Worm (Caenorhabditis elegans) whole organism, L1 larva: ENCODE results near the gene K08E4.7.

Experiments
- F16B12.6 ChIP-seq: fragments of 150-350 bp; optimal IDR thresholded peaks from 2 replicates; lab custom pipeline; 2014; ENCODE audit warnings: missing biosample characterization, missing genetic modification characterization
- ama-1 ChIP-seq: fragments of 150-350 bp; optimal IDR thresholded peaks from 2 replicates; lab custom pipeline; 2014
- ceh-63 ChIP-seq: fragments of 200-800 bp; sonication (Bioruptor generic); optimal IDR thresholded peaks from 2 replicates; lab custom pipeline; 2018; ENCODE audit warnings: mild to moderate bottlenecking, missing genetic modification characterization, missing compliant biosample characterization
- ceh-8 ChIP-seq: fragments of 200-800 bp; sonication (Bioruptor generic); optimal IDR thresholded peaks from 2 replicates; lab custom pipeline; 2018; ENCODE audit warnings: mild to moderate bottlenecking, missing genetic modification characterization, moderate library complexity, missing compliant biosample characterization
- ceh-82 ChIP-seq, 3 experiments: fragments of 150-350 bp in 1 of 3; sonication (generic microtip) in 2 of 3; optimal IDR thresholded peaks; 2 replicates each; lab custom pipeline; 2014 to 2017; ENCODE audit warnings: missing biosample characterization in 3 of 3, missing genetic modification characterization in 3 of 3
- efl-1 ChIP-seq, 4 experiments: fragments of 150-350 bp; optimal IDR thresholded peaks in 3 of 4; peaks in 1 of 4; 1 replicate in 1 of 4; 2 replicates in 3 of 4; lab custom pipeline; 2014; ENCODE audit warnings: missing biosample characterization in 2 of 4, missing genetic modification characterization in 2 of 4, missing genetic modification reagents in 2 of 4
- elt-3 ChIP-seq, 6 experiments: fragments of 150-350 bp in 1 of 6; sonication (generic microtip); optimal IDR thresholded peaks; 2 replicates each; lab custom pipeline; 2017 to 2018; ENCODE audit warnings: missing biosample characterization in 6 of 6, missing genetic modification characterization in 6 of 6, inconsistent platforms in 1 of 6
- fkh-8 ChIP-seq: sonication (generic microtip); optimal IDR thresholded peaks from 2 replicates; lab custom pipeline; 2016; ENCODE audit warnings: mild to moderate bottlenecking, missing genetic modification characterization, missing compliant biosample characterization
- grh-1 ChIP-seq: fragments of 200-800 bp; sonication (Bioruptor generic); IDR thresholded peaks from 2 replicates; pipeline ENCODE4 v1.3.6; 2022; ENCODE audit warnings: missing genetic modification reagents, missing genetic modification characterization, missing compliant biosample characterization
- hlh-17 ChIP-seq: fragments of 200-800 bp; sonication (Bioruptor generic); optimal IDR thresholded peaks from 2 replicates; lab custom pipeline; 2018; ENCODE audit warnings: missing genetic modification characterization, mild to moderate bottlenecking, missing compliant biosample characterization, moderate library complexity, borderline replicate concordance
- irx-1 ChIP-seq: sonication (generic microtip); optimal IDR thresholded peaks from 2 replicates; lab custom pipeline; 2016; ENCODE audit warnings: missing genetic modification characterization, missing compliant biosample characterization
- jun-1 ChIP-seq: fragments of 150-350 bp; optimal IDR thresholded peaks from 2 replicates; lab custom pipeline; 2014; ENCODE audit warnings: missing biosample characterization, missing genetic modification reagents, missing genetic modification characterization
- lin-13 ChIP-seq: fragments of 150-350 bp; optimal IDR thresholded peaks from 2 replicates; lab custom pipeline; 2014; ENCODE audit warnings: missing biosample characterization, missing genetic modification reagents, missing genetic modification characterization
- lin-14 ChIP-seq: fragments of 200-800 bp; sonication (Bioruptor generic); optimal IDR thresholded peaks from 2 replicates; lab custom pipeline; 2018; ENCODE audit warnings: mild to moderate bottlenecking, missing genetic modification characterization, moderate library complexity, missing compliant biosample characterization
- lin-39 ChIP-seq: fragments of 150-350 bp; optimal IDR thresholded peaks from 2 replicates; lab custom pipeline; 2014; ENCODE audit warnings: missing biosample characterization, missing genetic modification reagents, missing genetic modification characterization
- lsy-2 ChIP-seq, 2 experiments: fragments of 150-350 bp; optimal IDR thresholded peaks; 2 replicates each; lab custom pipeline; 2014; ENCODE audit warnings: missing biosample characterization in 2 of 2, missing genetic modification characterization in 2 of 2
- mdl-1 ChIP-seq, 2 experiments: fragments of 150-350 bp; optimal IDR thresholded peaks; 2 replicates each; lab custom pipeline; 2014 to 2017; ENCODE audit warnings: missing biosample characterization in 2 of 2, missing genetic modification characterization in 2 of 2, inconsistent platforms in 1 of 2
- mef-2 ChIP-seq: fragments of 150-350 bp; optimal IDR thresholded peaks from 2 replicates; lab custom pipeline; 2014; ENCODE audit warnings: missing biosample characterization, missing genetic modification characterization
- mep-1 ChIP-seq: fragments of 150-350 bp; optimal IDR thresholded peaks from 2 replicates; lab custom pipeline; 2014; ENCODE audit warnings: missing biosample characterization, missing genetic modification characterization
- nhr-19 ChIP-seq: fragments of 200-800 bp; sonication (Bioruptor generic); conservative IDR thresholded peaks from 2 replicates; pipeline ENCODE4 v1.3.6; 2022; ENCODE audit warnings: missing genetic modification characterization, missing compliant biosample characterization
- nhr-47 ChIP-seq: sonication (generic microtip); optimal IDR thresholded peaks from 2 replicates; lab custom pipeline; 2016; ENCODE audit warnings: mild to moderate bottlenecking, missing genetic modification characterization, moderate library complexity, missing compliant biosample characterization
- nhr-76 ChIP-seq: sonication (generic microtip); optimal IDR thresholded peaks from 2 replicates; lab custom pipeline; 2017; ENCODE audit warnings: missing biosample characterization, missing genetic modification characterization
- nhr-84 ChIP-seq: sonication (generic microtip); optimal IDR thresholded peaks from 2 replicates; lab custom pipeline; 2017; ENCODE audit warnings: missing biosample characterization, missing genetic modification characterization
- nhr-85 ChIP-seq: sonication (generic microtip); peaks from one replicate; lab custom pipeline; 2016; ENCODE audit warnings: missing genetic modification characterization, inconsistent platforms, missing compliant biosample characterization
- nhr-90 ChIP-seq: sonication (generic microtip); optimal IDR thresholded peaks from 2 replicates; lab custom pipeline; 2016; ENCODE audit warnings: mild to moderate bottlenecking, missing genetic modification characterization, missing compliant biosample characterization; ENCODE audit not compliant: poor library complexity
- pqm-1 ChIP-seq: sonication (generic microtip); optimal IDR thresholded peaks from 3 replicates; lab custom pipeline; 2017; ENCODE audit warnings: missing biosample characterization, missing genetic modification characterization
- rnt-1 ChIP-seq: sonication (generic microtip); optimal IDR thresholded peaks from 2 replicates; lab custom pipeline; 2016; ENCODE audit warnings: mild to moderate bottlenecking, missing genetic modification characterization, moderate library complexity, missing compliant biosample characterization
- skn-1 ChIP-seq: fragments of 150-350 bp; optimal IDR thresholded peaks from 2 replicates; lab custom pipeline; 2014; ENCODE audit warnings: missing biosample characterization, missing genetic modification characterization
- snpc-4 ChIP-seq: fragments of 150-350 bp; optimal IDR thresholded peaks from 2 replicates; lab custom pipeline; 2014; ENCODE audit warnings: missing biosample characterization, missing genetic modification characterization
- sox-4 ChIP-seq: sonication (generic microtip); optimal IDR thresholded peaks from 2 replicates; lab custom pipeline; 2016; ENCODE audit warnings: missing genetic modification characterization, missing compliant biosample characterization
- sup-37 ChIP-seq: fragments of 200-800 bp; sonication (Bioruptor generic); optimal IDR thresholded peaks from 2 replicates; lab custom pipeline; 2018; ENCODE audit warnings: mild to moderate bottlenecking, missing genetic modification characterization, missing compliant biosample characterization
- tbx-2 ChIP-seq: sonication (generic microtip); optimal IDR thresholded peaks from 2 replicates; lab custom pipeline; 2016; ENCODE audit warnings: missing genetic modification characterization, missing compliant biosample characterization
- unc-86 ChIP-seq: sonication (generic microtip); optimal IDR thresholded peaks from 2 replicates; lab custom pipeline; 2016; ENCODE audit warnings: missing genetic modification characterization, missing compliant biosample characterization
- vab-15 ChIP-seq: sonication (generic microtip); optimal IDR thresholded peaks from 2 replicates; lab custom pipeline; 2017; ENCODE audit warnings: missing genotype, mild to moderate bottlenecking, missing genetic modification characterization, missing compliant biosample characterization
- xbp-1 ChIP-seq: sonication (generic microtip); optimal IDR thresholded peaks from 2 replicates; lab custom pipeline; 2016; ENCODE audit warnings: missing genetic modification characterization, missing compliant biosample characterization
- zag-1 ChIP-seq: fragments of 150-350 bp; optimal IDR thresholded peaks from 2 replicates; lab custom pipeline; 2014; ENCODE audit warnings: missing biosample characterization, missing genetic modification characterization
- zip-4 ChIP-seq: fragments of 200-800 bp; sonication (Bioruptor generic); optimal IDR thresholded peaks from 2 replicates; lab custom pipeline; 2018; ENCODE audit warnings: mild to moderate bottlenecking, missing genetic modification characterization, moderate library complexity, missing compliant biosample characterization

K08E4.7 gene

ce11 chrIV:12105558-12105957 lies 30.0 kb downstream of the K08E4.7 start, which contains the start of gene M18.3:
Gene M18.3, plus strand, starts transcription at chrIV:12105858.
- no peak for TF ChIP-seq nhr-76 (tag; lab: Kevin White, UChicago)
- no peak for TF ChIP-seq F16B12.6 (tag; lab: Kevin White, UChicago)
- TF ChIP-seq nhr-47 = no peak

- TF ChIP-seq zag-1 (tag; lab: Kevin White, UChicago) (no peak), nhr-76 (tag; lab: Kevin White, UChicago) (no peak), nhr-85 (tag; lab: Kevin White, UChicago) (no peak), hlh-17 (no peak), ceh-8 (GFP tag; lab: Kevin White, UChicago) (no peak), efl-1 (optimal IDR thresholded peaks at IDR 0.05; lab: Kevin White, UChicago) (no peak), efl-1 (GFP tag; optimal IDR thresholded peaks at IDR 0.05 in 1 of 2; lab: Kevin White, UChicago) (no peak), mdl-1 (tag; optimal IDR thresholded peaks at IDR 0.05; lab: Kevin White, UChicago) (no peak), skn-1 (tag; lab: Kevin White, UChicago) (no peak), mep-1 (no peak), F16B12.6 (tag; lab: Kevin White, UChicago) (no peak), ama-1 (lab: Kevin White, UChicago) (no peak), pqm-1 (tag; lab: Kevin White, UChicago) (no peak), nhr-90 (no peak), rnt-1 (tag; lab: Kevin White, UChicago) (no peak), mef-2 (tag; lab: Kevin White, UChicago) (no peak), zip-4 (GFP tag; lab: Kevin White, UChicago) (no peak), nhr-47 (no peak), elt-3 (tag; optimal IDR thresholded peaks at IDR 0.05; lab: Kevin White, UChicago) (no peak), fkh-8 (tag; lab: Kevin White, UChicago) (no peak)
- TF ChIP-seq, all 84 proteins: peak for 0
Observed at ce11 chrIV:12108984-12109657, 33.5 kb downstream of the K08E4.7 start.

- TF ChIP-seq lin-39 (tag; lab: Kevin White, UChicago) = no peak
- TF ChIP-seq nhr-19 (GFP tag; lab: Robert Waterston, UW) = no peak
- TF ChIP-seq elt-3 (tag; optimal IDR thresholded peaks at IDR 0.05; lab: Kevin White, UChicago) = no peak
- TF ChIP-seq fkh-8 (tag; lab: Kevin White, UChicago) = no peak
- TF ChIP-seq sox-4 (tag; lab: Kevin White, UChicago) = no peak
- TF ChIP-seq unc-86 (tag; lab: Kevin White, UChicago) = no peak
- TF ChIP-seq irx-1 (tag; lab: Kevin White, UChicago) = no peak
- no peak for TF ChIP-seq ceh-63 (GFP tag; lab: Kevin White, UChicago)
- no peak for TF ChIP-seq efl-1 (optimal IDR thresholded peaks at IDR 0.05; lab: Kevin White, UChicago)
- no peak for TF ChIP-seq efl-1 (GFP tag; optimal IDR thresholded peaks at IDR 0.05 in 1 of 2; lab: Kevin White, UChicago)
- no peak for TF ChIP-seq nhr-84
Observed at ce11 chrIV:12109743-12110142, 34.1 kb downstream of the K08E4.7 start.

ce11 chrIV:12110339-12110738 lies 34.7 kb downstream of the K08E4.7 start, which contains the start of gene col-129:
Gene col-129, minus strand, starts transcription at chrIV:12110439.
- TF ChIP-seq elt-3 (tag; optimal IDR thresholded peaks at IDR 0.05; lab: Kevin White, UChicago) = no peak
- TF ChIP-seq vab-15 (tag; lab: Kevin White, UChicago) = no peak
- TF ChIP-seq lsy-2 (tag; optimal IDR thresholded peaks at IDR 0.05; lab: Kevin White, UChicago) = no peak
- no peak for TF ChIP-seq mdl-1 (tag; optimal IDR thresholded peaks at IDR 0.05; lab: Kevin White, UChicago)

- no peak for TF ChIP-seq nhr-90
- no peak for TF ChIP-seq lin-13
- TF ChIP-seq ceh-82 (tag; optimal IDR thresholded peaks at IDR 0.05; lab: Kevin White, UChicago) = no peak
- TF ChIP-seq lin-14 = no peak
- TF ChIP-seq grh-1 (GFP tag; lab: Robert Waterston, UW) = no peak
- no peak for TF ChIP-seq snpc-4 (tag; lab: Kevin White, UChicago)
- no peak for TF ChIP-seq jun-1
- no peak for TF ChIP-seq skn-1 (tag; lab: Kevin White, UChicago)
- TF ChIP-seq xbp-1 (tag; lab: Kevin White, UChicago) = no peak
- no peak for TF ChIP-seq tbx-2 (tag; lab: Kevin White, UChicago)
- TF ChIP-seq sup-37 = no peak
Observed at ce11 chrIV:12111477-12111876, 35.9 kb downstream of the K08E4.7 start, which contains the start of gene dlc-2. Gene dlc-2, minus strand, starts transcription at chrIV:12111577.
